Worm (Caenorhabditis elegans) whole organism, L2 larva: ENCODE measurements around the gene Y49E10.16.

ENCODE experiments used
- R02D3.7 ChIP-seq: fragments of 150-350 bp; optimal IDR thresholded peaks from 2 replicates; lab custom pipeline; 2014; ENCODE audit warnings: missing biosample characterization, missing genetic modification characterization
- egl-27 ChIP-seq: sonication (generic microtip); optimal IDR thresholded peaks from 3 replicates; lab custom pipeline; 2017; ENCODE audit warnings: missing biosample characterization, missing genetic modification reagents, missing genetic modification characterization
- nhr-237 ChIP-seq: fragments of 150-350 bp; optimal IDR thresholded peaks from 2 replicates; lab custom pipeline; 2014; ENCODE audit warnings: missing biosample characterization, missing genetic modification characterization
- nhr-25 ChIP-seq: fragments of 150-350 bp; sonication (generic microtip); optimal IDR thresholded peaks from 3 replicates; lab custom pipeline; 2014; ENCODE audit warnings: missing biosample characterization, missing genetic modification characterization
- nhr-6 ChIP-seq: fragments of 150-350 bp; optimal IDR thresholded peaks from 2 replicates; lab custom pipeline; 2014; ENCODE audit warnings: missing biosample characterization, missing genetic modification characterization
- peb-1 ChIP-seq: fragments of 150-350 bp; optimal IDR thresholded peaks from 2 replicates; lab custom pipeline; 2014; ENCODE audit warnings: missing biosample characterization, missing genetic modification characterization
- snpc-4 ChIP-seq: fragments of 150-350 bp; optimal IDR thresholded peaks from 2 replicates; lab custom pipeline; 2014; ENCODE audit warnings: missing biosample characterization, missing genetic modification characterization

DNA sequence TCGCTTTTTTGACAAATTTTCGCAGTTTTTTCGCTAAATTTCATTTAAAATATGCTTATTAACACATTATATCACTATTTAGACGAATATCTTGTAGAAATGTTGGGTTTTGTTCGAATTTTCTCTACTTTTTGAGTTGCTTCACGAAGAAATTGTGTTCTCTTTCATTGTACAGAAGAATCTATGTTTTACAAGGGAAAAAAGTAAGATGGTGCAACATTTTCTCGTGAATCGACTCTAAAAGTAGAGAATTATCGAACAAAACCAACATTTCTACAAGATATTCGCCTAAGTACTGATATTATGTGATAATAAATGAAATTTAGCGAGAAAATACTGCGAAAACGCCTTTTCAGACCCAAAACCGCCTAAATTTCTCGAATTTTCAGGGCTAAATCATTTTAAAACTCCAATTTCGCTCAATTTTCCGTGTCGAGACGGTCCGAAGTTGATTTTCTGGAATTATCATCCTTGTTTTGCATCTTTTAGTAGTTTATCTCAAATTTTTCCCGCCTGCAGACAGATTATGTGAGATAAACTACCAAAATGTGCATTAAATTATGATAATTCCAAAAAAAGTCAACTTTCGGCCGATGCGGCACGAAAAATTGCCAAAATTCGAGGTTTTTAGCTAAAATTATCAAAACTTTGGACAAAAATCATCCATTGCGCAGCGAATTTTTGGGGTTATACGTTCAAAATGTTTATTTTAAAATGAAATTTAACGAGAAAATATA is 2.6 kb upstream of the Y49E10.16 start:
- TF ChIP-seq nhr-6 (tag; lab: Kevin White, UChicago) (no peak), snpc-4 (tag; lab: Kevin White, UChicago) (no peak), nhr-25 (tag; lab: Kevin White, UChicago) (peak; percentile 89), nhr-237 (no peak), peb-1 (no peak), egl-27 (no peak), R02D3.7 (no peak)
